Worm (Caenorhabditis elegans) whole organism, L2 larva: Measurements from ENCODE around the gene C48B4.13.

ENCODE experiments used
- F13H6.1 ChIP-seq: sonication (generic microtip); optimal IDR thresholded peaks from 2 replicates; lab custom pipeline; 2016; ENCODE audit warnings: missing genetic modification characterization, missing compliant biosample characterization
- R02D3.7 ChIP-seq: fragments of 150-350 bp; optimal IDR thresholded peaks from 2 replicates; lab custom pipeline; 2014; ENCODE audit warnings: missing biosample characterization, missing genetic modification characterization
- Y55F3AM.14 ChIP-seq: fragments of 200-800 bp; sonication (Bioruptor generic); optimal IDR thresholded peaks from 2 replicates; lab custom pipeline; 2018; ENCODE audit warnings: mild to moderate bottlenecking, missing genetic modification characterization, missing compliant biosample characterization
- ZK546.5 ChIP-seq: sonication (generic microtip); optimal IDR thresholded peaks from 2 replicates; lab custom pipeline; 2017; ENCODE audit warnings: missing biosample characterization, missing genetic modification characterization
- alr-1 ChIP-seq: fragments of 150-350 bp; optimal IDR thresholded peaks from 2 replicates; lab custom pipeline; 2014; ENCODE audit warnings: missing biosample characterization, missing genetic modification characterization
- aly-2 ChIP-seq: fragments of 150-350 bp; optimal IDR thresholded peaks from 2 replicates; lab custom pipeline; 2014; ENCODE audit warnings: missing biosample characterization, missing genetic modification characterization
- ama-1 ChIP-seq: fragments of 150-350 bp; optimal IDR thresholded peaks from 2 replicates; lab custom pipeline; 2018; ENCODE audit warnings: inconsistent platforms
- blmp-1 ChIP-seq: sonication (generic microtip); optimal IDR thresholded peaks from 2 replicates; lab custom pipeline; 2017; ENCODE audit warnings: missing genetic modification characterization, mild to moderate bottlenecking, missing compliant biosample characterization, antibody characterized with exemption, moderate library complexity; ENCODE audit not compliant: insufficient read depth
- ceh-16 ChIP-seq: fragments of 150-350 bp; optimal IDR thresholded peaks from 2 replicates; lab custom pipeline; 2014; ENCODE audit warnings: missing biosample characterization, missing genetic modification characterization
- ceh-82 ChIP-seq: fragments of 150-350 bp; optimal IDR thresholded peaks from 2 replicates; lab custom pipeline; 2014; ENCODE audit warnings: missing biosample characterization, missing genetic modification characterization
- crh-2 ChIP-seq: sonication (generic microtip); optimal IDR thresholded peaks from 2 replicates; lab custom pipeline; 2017; ENCODE audit warnings: missing biosample characterization, missing genetic modification characterization
- elt-1 ChIP-seq: fragments of 150-350 bp; optimal IDR thresholded peaks from 2 replicates; lab custom pipeline; 2014; ENCODE audit warnings: missing biosample characterization, missing genetic modification characterization
- elt-3 ChIP-seq: sonication (generic microtip); optimal IDR thresholded peaks from 2 replicates; lab custom pipeline; 2017; ENCODE audit warnings: missing biosample characterization, missing genetic modification characterization
- fos-1 ChIP-seq: fragments of 150-350 bp; optimal IDR thresholded peaks from 2 replicates; lab custom pipeline; 2014; ENCODE audit warnings: missing biosample characterization, missing genetic modification characterization
- gmeb-1 ChIP-seq: fragments of 150-350 bp; optimal IDR thresholded peaks from 2 replicates; lab custom pipeline; 2014; ENCODE audit warnings: missing biosample characterization, missing genetic modification characterization
- lin-11 ChIP-seq: fragments of 150-350 bp; sonication (generic microtip); optimal IDR thresholded peaks from 2 replicates; lab custom pipeline; 2014; ENCODE audit warnings: missing biosample characterization, missing genetic modification characterization, inconsistent platforms, mixed read lengths
- lin-13 ChIP-seq: fragments of 150-350 bp; optimal IDR thresholded peaks from 2 replicates; lab custom pipeline; 2014; ENCODE audit warnings: missing biosample characterization, missing genetic modification reagents, missing genetic modification characterization
- lin-39 ChIP-seq: fragments of 150-350 bp; optimal IDR thresholded peaks from 2 replicates; lab custom pipeline; 2014; ENCODE audit warnings: missing biosample characterization, missing genetic modification reagents, missing genetic modification characterization
- lsy-2 ChIP-seq, 2 experiments: fragments of 150-350 bp in 1 of 2; sonication (generic microtip) in 1 of 2; optimal IDR thresholded peaks; 2 replicates each; lab custom pipeline; 2014 to 2017; ENCODE audit warnings: missing biosample characterization in 2 of 2, missing genetic modification characterization in 2 of 2
- mab-5 ChIP-seq: fragments of 150-350 bp; optimal IDR thresholded peaks from 2 replicates; lab custom pipeline; 2014; ENCODE audit warnings: missing biosample characterization, missing genetic modification characterization
- mbf-1 ChIP-seq: sonication (generic microtip); optimal IDR thresholded peaks from 2 replicates; lab custom pipeline; 2017; ENCODE audit warnings: missing biosample characterization, missing genetic modification characterization
- nhr-10 ChIP-seq: sonication (generic microtip); optimal IDR thresholded peaks from 2 replicates; lab custom pipeline; 2017; ENCODE audit warnings: missing biosample characterization, missing genetic modification characterization
- nhr-11 ChIP-seq: fragments of 150-350 bp; optimal IDR thresholded peaks from 2 replicates; lab custom pipeline; 2014; ENCODE audit warnings: missing biosample characterization, missing genetic modification characterization
- nhr-12 ChIP-seq: fragments of 150-350 bp; optimal IDR thresholded peaks from 2 replicates; lab custom pipeline; 2014; ENCODE audit warnings: missing biosample characterization, missing genetic modification characterization
- nhr-129 ChIP-seq: fragments of 150-350 bp; optimal IDR thresholded peaks from 2 replicates; lab custom pipeline; 2014; ENCODE audit warnings: missing biosample characterization, missing genetic modification characterization
- nhr-23 ChIP-seq: fragments of 150-350 bp; optimal IDR thresholded peaks from 2 replicates; lab custom pipeline; 2014; ENCODE audit warnings: missing biosample characterization, missing genetic modification reagents, missing genetic modification characterization
- nhr-237 ChIP-seq: fragments of 150-350 bp; optimal IDR thresholded peaks from 2 replicates; lab custom pipeline; 2014; ENCODE audit warnings: missing biosample characterization, missing genetic modification characterization
- nhr-25 ChIP-seq: fragments of 150-350 bp; sonication (generic microtip); optimal IDR thresholded peaks from 3 replicates; lab custom pipeline; 2014; ENCODE audit warnings: missing biosample characterization, missing genetic modification characterization
- nhr-6 ChIP-seq: fragments of 150-350 bp; optimal IDR thresholded peaks from 2 replicates; lab custom pipeline; 2014; ENCODE audit warnings: missing biosample characterization, missing genetic modification characterization
- nhr-77 ChIP-seq: fragments of 150-350 bp; optimal IDR thresholded peaks from 2 replicates; lab custom pipeline; 2014; ENCODE audit warnings: missing biosample characterization, missing genetic modification characterization
- peb-1 ChIP-seq: fragments of 150-350 bp; optimal IDR thresholded peaks from 2 replicates; lab custom pipeline; 2014; ENCODE audit warnings: missing biosample characterization, missing genetic modification characterization
- sem-4 ChIP-seq: fragments of 150-350 bp; optimal IDR thresholded peaks from 2 replicates; lab custom pipeline; 2014; ENCODE audit warnings: missing biosample characterization, missing genetic modification reagents, missing genetic modification characterization
- skn-1 ChIP-seq: sonication (generic microtip); optimal IDR thresholded peaks from 2 replicates; lab custom pipeline; 2017; ENCODE audit warnings: missing biosample characterization, missing genetic modification characterization
- sma-3 ChIP-seq: sonication (generic microtip); optimal IDR thresholded peaks from 2 replicates; lab custom pipeline; 2016; ENCODE audit warnings: missing genetic modification reagents, missing genetic modification characterization, missing compliant biosample characterization
- sma-9 ChIP-seq, 2 experiments: fragments of 150-350 bp in 1 of 2; sonication (generic microtip) in 1 of 2; optimal IDR thresholded peaks; 2 replicates each; lab custom pipeline; 2014 to 2016; ENCODE audit warnings: missing genetic modification characterization in 2 of 2, mild to moderate bottlenecking in 1 of 2, missing biosample characterization in 1 of 2, missing compliant biosample characterization in 1 of 2, missing genetic modification reagents in 1 of 2, moderate library complexity in 1 of 2
- snpc-4 ChIP-seq: fragments of 150-350 bp; optimal IDR thresholded peaks from 2 replicates; lab custom pipeline; 2014; ENCODE audit warnings: missing biosample characterization, missing genetic modification characterization
- unc-39 ChIP-seq: fragments of 150-350 bp; optimal IDR thresholded peaks from 2 replicates; lab custom pipeline; 2014; ENCODE audit warnings: missing biosample characterization, missing genetic modification characterization
- unc-55 ChIP-seq: fragments of 150-350 bp; sonication (generic microtip); optimal IDR thresholded peaks from 3 replicates; lab custom pipeline; 2014; ENCODE audit warnings: missing biosample characterization, missing genetic modification reagents, missing genetic modification characterization
- unc-62 ChIP-seq: fragments of 150-350 bp; optimal IDR thresholded peaks from 2 replicates; lab custom pipeline; 2014; ENCODE audit warnings: missing biosample characterization, missing genetic modification reagents, missing genetic modification characterization
- ztf-11 ChIP-seq: sonication (generic microtip); optimal IDR thresholded peaks from 2 replicates; lab custom pipeline; 2017; ENCODE audit warnings: missing biosample characterization, missing genetic modification characterization
- ztf-4 ChIP-seq: fragments of 150-350 bp; optimal IDR thresholded peaks from 2 replicates; lab custom pipeline; 2014; ENCODE audit warnings: missing biosample characterization, missing genetic modification characterization

Gene C48B4.13

DNA sequence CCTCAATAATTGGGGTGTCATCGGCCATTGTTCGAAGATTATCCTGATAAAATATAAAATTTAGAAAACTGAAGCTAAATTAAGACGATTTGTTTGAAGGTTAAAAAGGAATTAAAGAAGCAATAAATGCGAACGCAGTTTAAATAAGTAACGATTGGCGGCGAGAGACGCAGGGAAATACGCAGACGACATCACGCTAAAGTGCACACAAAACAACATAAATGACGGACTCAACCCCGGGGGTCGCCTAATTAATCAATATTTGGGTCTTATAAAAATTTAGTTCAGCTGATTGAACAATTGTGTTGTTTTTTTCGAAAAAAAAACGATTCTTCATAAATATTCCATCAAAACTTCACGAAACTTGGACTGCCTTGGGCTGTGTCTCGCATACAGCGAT, 47.9 kb downstream of the C48B4.13 start, which contains the start of gene hcp-3 (continued):
- no peak for TF ChIP-seq ZK546.5 (tag; lab: Kevin White, UChicago)
- TF ChIP-seq sem-4: peak; percentile 2
- TF ChIP-seq lin-11 (tag; lab: Kevin White, UChicago): no peak
- no peak for TF ChIP-seq nhr-23 (tag; lab: Kevin White, UChicago)
- no peak for TF ChIP-seq skn-1
- TF ChIP-seq R02D3.7: no peak
- no peak for TF ChIP-seq ama-1 (lab: Kevin White, UChicago)
- TF ChIP-seq gmeb-1 (tag; lab: Kevin White, UChicago): peak; percentile 77
- TF ChIP-seq F13H6.1 (tag; lab: Kevin White, UChicago): peak; percentile 26
- TF ChIP-seq snpc-4 (tag; lab: Kevin White, UChicago): no peak
- peak in 1 of 2 experiments; percentile 66 for TF ChIP-seq lsy-2 (tag; optimal IDR thresholded peaks at IDR 0.05; lab: Kevin White, UChicago)
- TF ChIP-seq nhr-12 (tag; lab: Kevin White, UChicago): no peak
- TF ChIP-seq crh-2 (tag; lab: Kevin White, UChicago): peak; percentile 59
- TF ChIP-seq nhr-77 (tag; lab: Kevin White, UChicago): no peak
- no peak for TF ChIP-seq ceh-16 (tag; lab: Kevin White, UChicago)
- TF ChIP-seq nhr-129 (tag; lab: Kevin White, UChicago): peak; percentile 42

- no peak for TF ChIP-seq sem-4
- no peak for TF ChIP-seq R02D3.7
- TF ChIP-seq nhr-10 (tag; lab: Kevin White, UChicago): no peak
- no peak for TF ChIP-seq skn-1
- no peak for TF ChIP-seq ceh-16 (tag; lab: Kevin White, UChicago)
- TF ChIP-seq fos-1 (tag; lab: Kevin White, UChicago): no peak
- TF ChIP-seq nhr-11: no peak
- no peak for TF ChIP-seq ztf-11
These were observed 48.4 kb downstream of the C48B4.13 start for ce11 chrIII:9616933-9617332.

- TF ChIP-seq sma-3 (GFP tag; lab: Kevin White, UChicago): no peak
- TF ChIP-seq fos-1 (tag; lab: Kevin White, UChicago): peak; percentile 1
- no peak for TF ChIP-seq nhr-237 (tag; lab: Kevin White, UChicago)
- no peak for TF ChIP-seq lin-39 (tag; lab: Kevin White, UChicago)
- TF ChIP-seq nhr-23 (tag; lab: Kevin White, UChicago): no peak
- TF ChIP-seq nhr-129 (tag; lab: Kevin White, UChicago): no peak
- peak; percentile 39 for TF ChIP-seq nhr-25 (tag; lab: Kevin White, UChicago)
- peak; percentile 11 for TF ChIP-seq sma-9 (GFP tag; optimal IDR thresholded peaks at IDR 0.05; lab: Kevin White, UChicago)
- TF ChIP-seq sma-9 (tag; optimal IDR thresholded peaks at IDR 0.05; lab: Kevin White, UChicago): no peak
- TF ChIP-seq F13H6.1 (tag; lab: Kevin White, UChicago): no peak
- no peak for TF ChIP-seq unc-55 (GFP tag; lab: Kevin White, UChicago)
- TF ChIP-seq alr-1 (tag; lab: Kevin White, UChicago): no peak
- TF ChIP-seq Y55F3AM.14 (GFP tag; lab: Kevin White, UChicago): no peak
- TF ChIP-seq elt-1 (tag; lab: Kevin White, UChicago): no peak
- TF ChIP-seq lsy-2 (tag; optimal IDR thresholded peaks at IDR 0.05; lab: Kevin White, UChicago): no peak
- TF ChIP-seq unc-39: no peak
- no peak for TF ChIP-seq ztf-11
- TF ChIP-seq ceh-82 (tag; lab: Kevin White, UChicago): no peak
These were observed 49.2 kb downstream of the C48B4.13 start for ce11 chrIII:9617599-9618262.

DNA sequence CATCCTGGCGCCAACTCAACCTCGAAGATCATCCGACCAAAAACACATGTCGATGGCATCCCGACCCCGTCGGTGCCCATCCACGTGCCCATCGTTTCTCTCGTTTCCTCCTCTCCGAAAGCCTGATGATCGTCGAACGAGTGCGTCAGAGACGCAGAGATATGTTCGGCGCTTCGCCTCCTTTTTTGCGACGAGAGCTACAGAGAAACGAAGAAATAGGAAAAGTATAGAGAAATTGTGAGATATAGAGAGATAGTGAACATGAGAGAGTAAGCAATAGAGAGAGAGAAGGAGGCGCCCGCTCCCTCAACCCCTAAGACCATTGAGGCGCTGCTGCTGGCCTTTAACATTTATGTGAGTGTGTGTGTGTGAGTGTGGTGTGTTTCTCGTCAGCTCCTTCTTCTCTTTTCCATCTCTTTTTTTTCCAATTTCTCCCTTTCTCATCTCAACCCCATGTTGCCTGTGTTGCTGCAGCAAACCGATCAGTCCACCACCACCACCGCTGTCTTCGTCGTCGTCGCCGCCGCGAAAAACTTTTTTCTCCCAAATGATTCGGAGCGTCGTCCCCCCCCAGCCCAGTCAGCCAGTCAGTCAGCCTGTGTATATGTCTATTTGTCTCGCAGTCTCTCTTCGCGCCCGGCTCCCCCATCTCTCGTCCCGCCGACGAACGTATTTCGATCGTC, 50.7 kb downstream of the C48B4.13 start, which contains the start of gene hlh-11:
Gene hlh-11, plus strand, starts transcription at position 633 of the 683 bp plus-strand sequence.
- TF ChIP-seq peb-1 (tag; lab: Kevin White, UChicago) (peak; percentile 15), mab-5 (tag; lab: Kevin White, UChicago) (peak; percentile 73), ztf-11 (peak; percentile 53), aly-2 (no peak), ceh-16 (tag; lab: Kevin White, UChicago) (peak; percentile 79), ZK546.5 (tag; lab: Kevin White, UChicago) (no peak), nhr-77 (tag; lab: Kevin White, UChicago) (peak; percentile 12), nhr-6 (peak; percentile 86), nhr-129 (tag; lab: Kevin White, UChicago) (peak; percentile 92), lin-11 (tag; lab: Kevin White, UChicago) (peak; percentile 67), elt-3 (tag; lab: Kevin White, UChicago) (no peak), gmeb-1 (tag; lab: Kevin White, UChicago) (peak; percentile 36), nhr-23 (tag; lab: Kevin White, UChicago) (no peak), ceh-82 (tag; lab: Kevin White, UChicago) (no peak), unc-62 (GFP tag; lab: Kevin White, UChicago) (peak; percentile 75), mbf-1 (tag; lab: Kevin White, UChicago) (no peak), F13H6.1 (tag; lab: Kevin White, UChicago) (peak; percentile 99), sem-4 (peak; percentile 94), crh-2 (tag; lab: Kevin White, UChicago) (peak; percentile 91), snpc-4 (tag; lab: Kevin White, UChicago) (peak; percentile 70), ztf-4 (tag; lab: Kevin White, UChicago) (peak; percentile 65), skn-1 (peak; percentile 50), lin-39 (tag; lab: Kevin White, UChicago) (peak; percentile 47), lin-13 (peak; percentile 80), nhr-11 (no peak), nhr-10 (tag; lab: Kevin White, UChicago) (no peak), blmp-1 (tag; lab: Kevin White, UChicago) (peak; percentile 51), lsy-2 (tag; optimal IDR thresholded peaks at IDR 0.05; lab: Kevin White, UChicago) (peak; percentile 68 to 88), unc-55 (GFP tag; lab: Kevin White, UChicago) (peak; percentile 94), alr-1 (tag; lab: Kevin White, UChicago) (no peak), nhr-12 (tag; lab: Kevin White, UChicago) (peak; percentile 26)
